Worm (Caenorhabditis elegans): ENCODE data around the gene fbxa-77.
A peak's percentile ranks its signal among the peaks of the same experiment; 100 is the strongest.

Gene fbxa-77

DNA sequence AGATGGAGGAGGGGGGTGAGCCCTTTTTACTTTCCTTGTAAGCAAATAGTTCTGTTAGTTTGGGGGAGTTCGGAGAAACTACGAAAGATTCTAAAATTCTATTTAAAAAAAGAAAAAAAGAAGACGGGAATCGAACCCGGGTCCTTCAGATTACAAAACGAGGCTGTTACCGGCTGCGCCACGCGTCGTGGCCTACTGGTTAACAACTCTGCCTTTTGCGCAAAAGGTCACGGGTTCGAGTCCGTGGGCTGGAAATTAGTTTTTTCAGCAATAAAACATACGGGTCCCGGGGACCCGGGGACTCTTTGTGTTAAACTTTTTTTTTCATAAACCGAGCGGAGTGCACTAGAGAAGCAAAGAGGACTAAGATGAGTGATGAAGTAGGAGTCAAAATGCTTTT lies 18.1 kb upstream of the fbxa-77 start:
- TF ChIP-seq D2030.7 (GFP tag; IDR thresholded peaks at IDR 0.05): peak; percentile 39; the same call in 1 of the 2 replicates
- TF ChIP-seq atf-7 (tag; optimal IDR thresholded peaks at IDR 0.05): no peak
- peak; percentile 70 for TF ChIP-seq pbrm-1 (GFP tag; IDR thresholded peaks at IDR 0.05)
- 0 out of 2 replicates have a peak, but pooled peaks have one; percentile 23 for TF ChIP-seq zfh-2 (GFP tag; conservative IDR thresholded peaks at IDR 0.05)

DNA sequence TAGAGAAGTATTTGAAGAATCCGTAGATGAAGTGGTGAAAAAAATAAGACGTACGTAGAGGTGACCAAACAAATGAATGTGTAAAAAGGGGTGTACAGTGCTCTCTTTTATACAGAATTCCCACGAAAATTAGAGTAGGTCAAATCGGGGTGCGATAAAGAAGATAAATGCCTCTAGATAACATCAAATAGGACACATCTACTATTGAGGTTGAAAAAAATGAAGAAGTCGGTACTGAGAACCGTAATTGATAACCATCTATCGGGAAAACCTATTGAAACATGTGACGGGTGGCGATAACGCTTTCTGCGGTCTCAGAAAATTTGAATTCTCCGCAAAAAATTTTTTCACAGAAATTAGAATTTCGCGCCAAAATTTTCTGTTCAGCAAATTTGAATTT lies 10.6 kb upstream of the fbxa-77 start, which contains the start of gene fbxa-61:
Gene fbxa-61 (plus strand): TSS at position 345 of the 400 bp plus-strand sequence.
- TF ChIP-seq mxl-1 (tag; optimal IDR thresholded peaks at IDR 0.05) (no peak), nhr-80 (tag; optimal IDR thresholded peaks at IDR 0.05) (no peak), xnd-1 (tag; optimal IDR thresholded peaks at IDR 0.05) (no peak), ceh-91 (GFP tag; IDR thresholded peaks at IDR 0.05) (no peak), dpff-1 (tag; optimal IDR thresholded peaks at IDR 0.05) (no peak), ceh-100 (GFP tag; IDR thresholded peaks at IDR 0.05) (no peak), egrh-3 (GFP tag; IDR thresholded peaks at IDR 0.05) (no peak), athp-1 (tag; optimal IDR thresholded peaks at IDR 0.05) (no peak), ztf-25 (GFP tag; IDR thresholded peaks at IDR 0.05) (no peak), nfyb-1 (GFP tag; IDR thresholded peaks at IDR 0.05) (no peak), madf-6 (GFP tag; IDR thresholded peaks at IDR 0.05) (no peak), nfya-1 (tag; optimal IDR thresholded peaks at IDR 0.05; ENCODE audit: borderline replicate concordance, insufficient read depth) (no peak), atf-7 (tag; optimal IDR thresholded peaks at IDR 0.05) (no peak), C06A6.2 (GFP tag; conservative IDR thresholded peaks at IDR 0.05) (no peak), B0019.2 (GFP tag; conservative IDR thresholded peaks at IDR 0.05) (no peak), madf-8 (GFP tag; conservative IDR thresholded peaks at IDR 0.05) (no peak)

DNA sequence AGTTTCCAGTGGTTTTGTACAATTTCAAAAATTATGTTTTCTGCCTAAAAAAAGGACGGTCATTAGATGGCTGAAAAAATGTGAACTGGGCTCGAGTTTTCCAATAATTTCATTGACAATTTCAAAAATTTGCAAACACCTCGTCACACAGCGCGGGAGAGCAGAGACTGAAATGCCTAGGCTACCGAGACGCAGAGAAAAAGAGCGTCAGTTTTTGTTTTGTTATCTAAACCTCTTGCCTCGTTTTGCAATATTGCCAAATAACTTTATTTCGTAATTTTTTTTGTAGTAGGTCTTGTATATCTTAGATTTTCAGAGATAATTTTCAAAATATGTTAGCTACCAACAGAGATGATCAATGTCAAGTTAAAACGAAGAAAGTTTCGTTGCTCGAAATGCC lies 6.1 kb upstream of the fbxa-77 start, which contains the start of gene fbxa-63:
Gene fbxa-63 (plus strand): TSS at position 310 of the 400 bp plus-strand sequence.
- no peak for TF ChIP-seq ceh-58 (GFP tag; IDR thresholded peaks at IDR 0.05)
- TF ChIP-seq C06A6.2 (GFP tag; conservative IDR thresholded peaks at IDR 0.05): no peak
- no peak for TF ChIP-seq nhr-120 (GFP tag; IDR thresholded peaks at IDR 0.05)
- TF ChIP-seq egl-18 (GFP tag; IDR thresholded peaks at IDR 0.05): no peak
- peak; percentile 57 for TF ChIP-seq attf-5 (GFP tag; optimal IDR thresholded peaks at IDR 0.05)
- TF ChIP-seq let-607 (tag; optimal IDR thresholded peaks at IDR 0.05): no peak
- no peak for TF ChIP-seq mel-28 (tag; optimal IDR thresholded peaks at IDR 0.05; ENCODE audit: borderline replicate concordance)
- TF ChIP-seq cebp-1 (GFP tag; IDR thresholded peaks at IDR 0.05): peak; percentile 71; the same call in 1 of the 2 replicates
- peak; percentile 93 for TF ChIP-seq cebp-1 (tag; optimal IDR thresholded peaks at IDR 0.05)
- TF ChIP-seq Y53G8AR.9 (GFP tag; conservative IDR thresholded peaks at IDR 0.05): no peak
- TF ChIP-seq hmg-1.2 (GFP tag; IDR thresholded peaks at IDR 0.05): peak; percentile 68; the same call in 1 of the 2 replicates

DNA sequence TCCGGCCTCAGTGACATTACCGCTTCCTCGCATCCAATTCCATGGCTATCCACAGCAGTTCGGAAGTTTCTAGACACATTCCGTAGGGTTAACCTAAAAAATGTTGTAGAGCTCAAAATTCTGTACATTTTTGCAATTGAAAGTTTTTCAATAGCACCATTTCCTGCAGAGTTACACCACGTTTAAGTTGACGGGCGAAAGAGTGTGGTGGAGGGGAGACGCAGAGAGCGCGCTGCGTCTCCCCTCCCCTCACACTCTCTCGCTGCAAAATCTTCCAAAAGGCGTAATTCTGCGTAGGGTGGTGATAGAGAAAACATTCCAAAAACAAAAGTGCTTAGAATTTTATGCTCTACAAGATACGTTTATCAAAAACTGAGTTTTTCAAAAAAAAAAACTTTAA lies 940 bp upstream of the fbxa-77 start:
- TF ChIP-seq mel-28 (tag; optimal IDR thresholded peaks at IDR 0.05; ENCODE audit: borderline replicate concordance): no peak
- peak; percentile 78 for TF ChIP-seq hmg-1.2 (GFP tag; IDR thresholded peaks at IDR 0.05)
- TF ChIP-seq Y53G8AR.9 (GFP tag; conservative IDR thresholded peaks at IDR 0.05): no peak

DNA sequence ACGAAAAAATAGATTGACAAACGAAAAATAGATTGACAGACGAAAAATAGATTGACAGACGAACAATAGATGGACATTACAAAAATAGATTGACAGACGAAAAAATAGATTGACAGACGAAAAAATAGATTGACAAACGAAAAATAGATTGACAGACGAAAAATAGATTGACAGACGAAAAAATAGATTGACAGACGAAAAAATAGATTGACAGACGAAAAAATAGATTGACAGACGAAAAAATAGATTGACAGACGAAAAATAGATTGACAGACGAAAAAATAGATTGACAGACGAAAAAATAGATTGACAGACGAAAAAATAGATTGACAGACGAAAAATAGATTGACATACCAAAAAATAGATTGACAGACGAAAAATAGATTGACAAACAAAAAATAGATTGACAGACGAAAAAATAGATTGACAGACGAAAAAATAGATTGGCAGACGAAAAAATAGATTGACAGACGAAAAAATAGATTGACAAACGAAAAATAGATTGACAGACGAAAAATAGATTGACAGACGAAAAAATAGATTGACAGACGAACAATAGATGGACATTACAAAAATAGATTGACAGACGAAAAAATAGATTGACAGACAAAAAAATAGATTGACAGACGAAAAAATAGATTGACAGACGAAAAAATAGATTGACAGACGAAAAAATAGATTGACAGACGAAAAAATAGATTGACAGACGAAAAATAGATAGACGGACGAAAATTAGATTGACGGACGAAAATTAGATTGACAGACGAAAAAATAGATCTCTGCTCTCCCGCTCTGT lies 3.3 kb downstream of the fbxa-77 start:
- peak; percentile 99; the same call in 1 of the 2 replicates for TF ChIP-seq Y53F4B.3 (GFP tag; IDR thresholded peaks at IDR 0.05)
- TF ChIP-seq egrh-3 (GFP tag; IDR thresholded peaks at IDR 0.05): peak; percentile 100
- peak; percentile 67; the same call in 1 of the 2 replicates for TF ChIP-seq ztf-28 (GFP tag; IDR thresholded peaks at IDR 0.05)
- TF ChIP-seq ceh-91 (GFP tag; IDR thresholded peaks at IDR 0.05): peak; percentile 81
- TF ChIP-seq hmg-1.2 (GFP tag; IDR thresholded peaks at IDR 0.05): peak; percentile 3; the same call in 1 of the 2 replicates

All from whole organism, young adult.